Fruit fly (Drosophila melanogaster): Measurements from ENCODE around the gene euc.

euc gene

dm6 chr3R:18931725-18932124 lies 46.9 kb downstream of the euc start:
- no peak for TF ChIP-seq noc (tag; optimal IDR thresholded peaks at IDR 0.05)

- TF ChIP-seq noc (tag; optimal IDR thresholded peaks at IDR 0.05): no peak
Measured at dm6 chr3R:18928918-18929705, 49.5 kb downstream of the euc start, which contains the start of gene CG42613. TSS of gene CG42613 (plus strand) at chr3R:18929196.

DNA sequence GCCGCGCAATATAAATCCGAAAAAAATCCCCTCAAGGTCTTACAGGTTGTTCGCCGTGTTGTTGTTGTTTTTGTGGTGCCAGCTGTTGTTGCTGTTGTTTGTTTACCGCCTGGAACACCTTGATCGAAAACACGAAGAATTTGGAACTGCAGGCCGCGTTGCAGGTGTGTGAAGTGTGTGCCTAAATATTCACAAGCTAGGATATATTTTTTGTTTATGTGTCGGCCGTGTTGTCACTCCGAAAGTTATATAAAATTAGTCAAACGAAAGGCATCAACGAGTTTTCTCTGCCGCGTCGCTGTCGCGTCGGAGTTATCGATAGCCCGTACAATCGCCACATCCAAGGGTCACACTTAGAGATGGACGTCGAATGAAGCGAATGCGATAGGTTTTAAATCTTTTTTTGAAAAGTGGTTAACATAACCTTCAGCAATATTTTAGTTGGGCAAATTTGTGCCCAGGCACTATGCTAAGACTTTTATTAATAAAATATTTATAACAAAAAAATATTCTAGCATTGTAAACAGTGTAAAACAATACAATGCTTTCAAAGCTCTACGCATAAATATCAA lies 50.2 kb downstream of the euc start, which contains the start of gene Mpc1:
Gene Mpc1, minus strand, starts transcription at position 314 of the 572 bp plus-strand sequence.
- TF ChIP-seq noc (tag; optimal IDR thresholded peaks at IDR 0.05): no peak

Measured in whole organism, larva.